Worm (Caenorhabditis elegans): Measurements from ENCODE around the gene rps-21.
A peak's percentile ranks its signal among the peaks of the same experiment; 100 is the strongest.

The rps-21 gene

ce11 chrIII:7154526-7154925 is 34.9 kb downstream of the rps-21 start:
- TF ChIP-seq lin-14 (GFP tag; optimal IDR thresholded peaks at IDR 0.05) (peak; percentile 49), ceh-63 (GFP tag; optimal IDR thresholded peaks at IDR 0.05) (no peak), pax-3 (tag; optimal IDR thresholded peaks at IDR 0.05) (no peak), nhr-71 (tag; optimal IDR thresholded peaks at IDR 0.05) (peak; percentile 31), dpl-1 (GFP tag; optimal IDR thresholded peaks at IDR 0.05) (peak in 1 of 3 experiments; percentile 8), snu-23 (GFP tag; optimal IDR thresholded peaks at IDR 0.05) (peak; percentile 35), blmp-1 (tag; optimal IDR thresholded peaks at IDR 0.05) (peak; percentile 3)

- TF ChIP-seq nhr-71 (tag; optimal IDR thresholded peaks at IDR 0.05) = peak; percentile 96
- no peak for TF ChIP-seq ceh-63 (GFP tag; optimal IDR thresholded peaks at IDR 0.05)
- TF ChIP-seq snu-23 (GFP tag; optimal IDR thresholded peaks at IDR 0.05) = peak; percentile 94
- TF ChIP-seq aha-1 (tag; optimal IDR thresholded peaks at IDR 0.05) = no peak
- peak; percentile 36 for TF ChIP-seq hpl-2 (GFP tag; optimal IDR thresholded peaks at IDR 0.05)
- no peak for TF ChIP-seq nhr-12 (tag; optimal IDR thresholded peaks at IDR 0.05)
- no peak for TF ChIP-seq hlh-4 (tag; optimal IDR thresholded peaks at IDR 0.05)
- TF ChIP-seq fos-1 (tag; optimal IDR thresholded peaks at IDR 0.05) = peak; percentile 82
- TF ChIP-seq zip-4 (GFP tag; optimal IDR thresholded peaks at IDR 0.05) = no peak
- TF ChIP-seq unc-86 (tag; optimal IDR thresholded peaks at IDR 0.05) = peak; percentile 72
- peak; percentile 64 to 70 (median 66) for TF ChIP-seq dpl-1 (GFP tag; optimal IDR thresholded peaks at IDR 0.05)
- no peak for TF ChIP-seq nhr-76 (tag; optimal IDR thresholded peaks at IDR 0.05)
- TF ChIP-seq xbp-1 (tag; optimal IDR thresholded peaks at IDR 0.05) = peak; percentile 80
- TF ChIP-seq elt-3 (tag; optimal IDR thresholded peaks at IDR 0.05) = peak in 3 of 6 experiments; percentile 18 to 83 (median 78)
- no peak for TF ChIP-seq sox-4 (tag; optimal IDR thresholded peaks at IDR 0.05)
- TF ChIP-seq pqm-1 (tag; optimal IDR thresholded peaks at IDR 0.05) = no peak
- TF ChIP-seq dsc-1 (tag; optimal IDR thresholded peaks at IDR 0.05) = peak; percentile 33
- peak; percentile 56 for TF ChIP-seq skn-1 (tag; optimal IDR thresholded peaks at IDR 0.05)
- no peak for TF ChIP-seq tlp-1 (tag; optimal IDR thresholded peaks at IDR 0.05)
- no peak for TF ChIP-seq lin-39 (tag; optimal IDR thresholded peaks at IDR 0.05)
- peak; percentile 62 for TF ChIP-seq elt-2 (tag; optimal IDR thresholded peaks at IDR 0.05)
- TF ChIP-seq tbx-2 (tag; optimal IDR thresholded peaks at IDR 0.05) = peak; percentile 84
- TF ChIP-seq hlh-17 (GFP tag; optimal IDR thresholded peaks at IDR 0.05; ENCODE audit: borderline replicate concordance) = no peak
- peak; percentile 84 for TF ChIP-seq ama-1 (optimal IDR thresholded peaks at IDR 0.05)
- peak; percentile 83 for TF ChIP-seq nhr-47 (tag; optimal IDR thresholded peaks at IDR 0.05)
- TF ChIP-seq lir-3 (tag; optimal IDR thresholded peaks at IDR 0.05; ENCODE audit: poor library complexity) = peak; percentile 72
- TF ChIP-seq ces-1 (GFP tag; optimal IDR thresholded peaks at IDR 0.05) = no peak
- TF ChIP-seq fkh-10 (GFP tag; optimal IDR thresholded peaks at IDR 0.05) = peak; percentile 61
- peak; percentile 76 for TF ChIP-seq nhr-90 (tag; optimal IDR thresholded peaks at IDR 0.05; ENCODE audit: poor library complexity)
- TF ChIP-seq efl-3 (GFP tag; optimal IDR thresholded peaks at IDR 0.05) = no peak
- TF ChIP-seq unc-98 (GFP tag; IDR thresholded peaks at IDR 0.05) = no peak
- peak; percentile 69 for TF ChIP-seq blmp-1 (tag; optimal IDR thresholded peaks at IDR 0.05)
- no peak for TF ChIP-seq ceh-88 (GFP tag; IDR thresholded peaks at IDR 0.05)
- TF ChIP-seq mep-1 (tag; optimal IDR thresholded peaks at IDR 0.05) = peak; percentile 93
- TF ChIP-seq zag-1 (tag; optimal IDR thresholded peaks at IDR 0.05) = peak; percentile 39
- peak; percentile 80 for TF ChIP-seq rnt-1 (tag; optimal IDR thresholded peaks at IDR 0.05)
- no peak for TF ChIP-seq C04F5.9 (tag; optimal IDR thresholded peaks at IDR 0.05)
- no peak for TF ChIP-seq ztf-11 (tag; optimal IDR thresholded peaks at IDR 0.05)
- TF ChIP-seq F16B12.6 (tag; optimal IDR thresholded peaks at IDR 0.05) = peak; percentile 40
- TF ChIP-seq lin-35 (GFP tag; optimal IDR thresholded peaks at IDR 0.05) = peak; percentile 71 to 80
- TF ChIP-seq lsy-2 (tag; optimal IDR thresholded peaks at IDR 0.05) = peak; percentile 88 to 90
- peak; percentile 57 to 89 (median 87) for TF ChIP-seq ceh-82 (tag; optimal IDR thresholded peaks at IDR 0.05)
- peak; percentile 66 for TF ChIP-seq aly-2 (tag; optimal IDR thresholded peaks at IDR 0.05)
- TF ChIP-seq mef-2 (tag; optimal IDR thresholded peaks at IDR 0.05) = peak; percentile 65
- peak; percentile 82 for TF ChIP-seq lin-13 (GFP tag; optimal IDR thresholded peaks at IDR 0.05)
- TF ChIP-seq fkh-4 (tag; optimal IDR thresholded peaks at IDR 0.05; ENCODE audit: borderline replicate concordance) = no peak
- TF ChIP-seq nhr-20 (tag; optimal IDR thresholded peaks at IDR 0.05) = peak; percentile 90
- TF ChIP-seq nhr-11 (tag; optimal IDR thresholded peaks at IDR 0.05) = peak; percentile 74
Measured at ce11 chrIII:7153747-7154238, 35.6 kb downstream of the rps-21 start, which contains the start of gene ogt-1. Gene ogt-1, minus strand, starts transcription at chrIII:7153797.
